Fruit fly (Drosophila melanogaster): ENCODE measurements around the gene CG32599.

- TF ChIP-seq Pif1B (GFP tag; optimal IDR thresholded peaks at IDR 0.05): no peak
- TF ChIP-seq CG14655 (GFP tag; optimal IDR thresholded peaks at IDR 0.05): no peak
- TF ChIP-seq CG12605 (GFP tag; IDR thresholded peaks at IDR 0.05): no peak
- no peak for TF ChIP-seq CG8159 (tag; optimal IDR thresholded peaks at IDR 0.05)
- no peak for TF ChIP-seq rn (GFP tag; IDR thresholded peaks at IDR 0.05)
- no peak for TF ChIP-seq CG17806 (tag; optimal IDR thresholded peaks at IDR 0.05)
- no peak for TF ChIP-seq gl (tag; optimal IDR thresholded peaks at IDR 0.05)
- TF ChIP-seq CG34367 (tag; optimal IDR thresholded peaks at IDR 0.05): no peak
- no peak for TF ChIP-seq EcR (GFP tag; optimal IDR thresholded peaks at IDR 0.05)
- TF ChIP-seq Ets98B (GFP tag; IDR thresholded peaks at IDR 0.05): peak; percentile 24
- TF ChIP-seq CG13204 (GFP tag; optimal IDR thresholded peaks at IDR 0.05): no peak
- TF ChIP-seq CG8301 (tag; optimal IDR thresholded peaks at IDR 0.05): no peak
These were observed at the start of gene CG32599 for dm6 chrX:14242941-14243736.

All from whole organism, pupa.